Worm (Caenorhabditis elegans) whole organism, early embryonic: Measurements from ENCODE around the gene srz-71.

Source experiments
- F13C5.2 ChIP-seq: sonication (generic microtip); optimal IDR thresholded peaks from 2 replicates; lab custom pipeline; 2017; ENCODE audit warnings: mild to moderate bottlenecking, missing genetic modification characterization, inconsistent platforms, missing compliant biosample characterization
- aly-1 ChIP-seq: sonication (generic microtip); optimal IDR thresholded peaks from 2 replicates; lab custom pipeline; 2016; ENCODE audit warnings: missing genetic modification characterization, missing compliant biosample characterization
- ama-1 ChIP-seq: fragments of 150-350 bp; optimal IDR thresholded peaks from 2 replicates; lab custom pipeline; 2014
- ceh-36 ChIP-seq: sonication (generic microtip); optimal IDR thresholded peaks from 2 replicates; lab custom pipeline; 2016; ENCODE audit warnings: missing genetic modification characterization, inconsistent platforms, missing compliant biosample characterization
- hmbx-1 ChIP-seq: sonication (generic microtip); optimal IDR thresholded peaks from 2 replicates; lab custom pipeline; 2016; ENCODE audit warnings: mild to moderate bottlenecking, missing genetic modification characterization, missing compliant biosample characterization
- hmg-4 ChIP-seq: fragments of 200-800 bp; sonication (Bioruptor generic); optimal IDR thresholded peaks from 2 replicates; lab custom pipeline; 2018; ENCODE audit warnings: mild to moderate bottlenecking, missing genetic modification characterization, missing compliant biosample characterization
- hnd-1 ChIP-seq: sonication (generic microtip); optimal IDR thresholded peaks from 2 replicates; lab custom pipeline; 2016; ENCODE audit warnings: missing genetic modification characterization, missing compliant biosample characterization
- pes-1 ChIP-seq: fragments of 200-800 bp; sonication (Bioruptor generic); IDR thresholded peaks from 2 replicates; pipeline ENCODE4 v1.3.6; 2022; ENCODE audit warnings: missing genetic modification reagents, missing genetic modification characterization, missing compliant biosample characterization
- scrt-1 ChIP-seq: fragments of 200-800 bp; sonication (Bioruptor generic); IDR thresholded peaks from 2 replicates; pipeline ENCODE4 v1.3.6; 2022; ENCODE audit warnings: missing genetic modification characterization, missing compliant biosample characterization
- sea-1 ChIP-seq: fragments of 200-800 bp; sonication (Bioruptor generic); conservative IDR thresholded peaks from 2 replicates; pipeline ENCODE4 v1.3.6; 2022; ENCODE audit warnings: missing genetic modification characterization, missing compliant biosample characterization
- tbx-37 ChIP-seq: fragments of 200-800 bp; sonication (Bioruptor generic); conservative IDR thresholded peaks from 2 replicates; pipeline ENCODE4 v1.3.6; 2022; ENCODE audit warnings: missing genetic modification reagents, missing genetic modification characterization, missing compliant biosample characterization
- tra-4 ChIP-seq: sonication (generic microtip); optimal IDR thresholded peaks from 2 replicates; lab custom pipeline; 2017; ENCODE audit warnings: missing genetic modification characterization, missing compliant biosample characterization

DNA sequence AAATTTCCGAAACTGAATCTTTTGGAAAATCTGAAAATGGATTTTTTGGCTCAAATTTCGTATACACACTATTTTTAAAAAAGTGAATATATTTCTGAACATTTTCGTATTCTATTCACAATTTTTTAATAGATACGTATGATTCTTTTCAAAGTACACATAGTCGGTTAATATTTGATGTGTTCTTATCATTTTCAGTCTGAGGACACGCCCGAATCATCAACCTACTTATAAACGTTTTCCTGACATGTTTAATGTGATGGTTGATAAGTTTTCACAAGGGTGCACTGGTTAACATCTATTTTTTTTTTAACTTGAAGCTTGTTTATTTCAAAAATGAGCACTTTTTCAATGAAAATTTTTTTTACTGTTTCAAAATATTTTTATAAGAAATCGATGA is 31.9 kb downstream of the srz-71 start:
- no peak for TF ChIP-seq ama-1 (lab: Kevin White, UChicago)
- TF ChIP-seq tra-4 (tag; lab: Kevin White, UChicago) = no peak
- no peak for TF ChIP-seq hnd-1
- TF ChIP-seq hmbx-1 (tag; lab: Kevin White, UChicago) = no peak
- TF ChIP-seq ceh-36 (tag; lab: Kevin White, UChicago) = no peak
- TF ChIP-seq sea-1 = no peak
- no peak for TF ChIP-seq tbx-37
- no peak for TF ChIP-seq F13C5.2 (tag; lab: Kevin White, UChicago)
- TF ChIP-seq scrt-1 = no peak
- TF ChIP-seq pes-1 (GFP tag; lab: Robert Waterston, UW) = no peak
- TF ChIP-seq hmg-4 (GFP tag; lab: Kevin White, UChicago) = no peak
- TF ChIP-seq aly-1 = no peak
